Worm (Caenorhabditis elegans) whole organism, dauer: ENCODE measurements around the gene M117.4.

Source experiments
- unc-62 ChIP-seq: sonication (generic microtip); optimal IDR thresholded peaks from 2 replicates; lab custom pipeline; 2017; ENCODE audit warnings: missing biosample characterization, missing genetic modification reagents, missing genetic modification characterization

Gene M117.4

DNA sequence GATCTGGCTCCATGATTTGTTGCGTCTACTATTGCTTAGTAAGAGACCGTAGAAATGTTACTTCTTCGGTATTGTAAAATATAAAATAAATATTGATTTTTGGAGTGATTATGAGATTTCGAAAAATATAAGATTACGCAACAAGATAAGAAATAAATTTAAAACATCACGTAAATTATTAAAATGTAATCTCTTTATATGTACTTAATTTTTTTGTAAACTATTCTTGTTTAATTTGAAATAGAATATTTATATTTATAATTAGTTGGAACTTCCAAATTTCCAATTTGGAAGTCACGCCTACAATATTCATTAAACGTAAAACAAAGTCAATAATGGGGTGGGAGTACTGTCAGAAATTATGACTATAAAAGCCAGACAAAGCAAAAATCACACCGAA lies at the start of gene M117.4:
Gene M117.4, minus strand, starts transcription at position 101 of the 400 bp plus-strand sequence.
- TF ChIP-seq unc-62, result no peak

ce11 chrIV:11882534-11882933 lies 49.2 kb upstream of the M117.4 start:
- TF ChIP-seq unc-62, result no peak

ce11 chrIV:11878249-11878648 lies 44.9 kb upstream of the M117.4 start, which contains the start of gene cutl-27:
Gene cutl-27 (plus strand): TSS chrIV:11878549.
- no peak for TF ChIP-seq unc-62

DNA sequence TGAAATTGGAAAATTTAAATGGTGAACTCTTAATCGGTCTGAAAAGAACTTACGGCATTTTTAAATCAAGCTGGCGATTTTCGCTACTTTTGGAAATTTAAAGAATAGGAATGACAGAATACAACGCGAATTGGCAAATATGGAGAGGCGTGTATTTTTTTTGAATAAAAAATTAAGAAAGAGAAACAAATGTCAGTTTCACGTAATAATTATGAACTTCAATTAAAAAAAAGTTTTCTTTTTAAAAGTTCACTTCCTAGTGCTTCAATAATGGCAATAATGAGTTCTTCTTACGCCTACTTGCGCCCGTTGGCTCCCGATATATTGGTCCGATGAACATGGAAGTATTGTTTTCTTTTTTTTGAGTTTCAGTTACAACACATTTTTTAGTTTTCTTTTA lies 44.3 kb upstream of the M117.4 start, which contains the start of gene pph-2:
Gene pph-2, minus strand, starts transcription at position 101 of the 400 bp plus-strand sequence.
- no peak for TF ChIP-seq unc-62

DNA sequence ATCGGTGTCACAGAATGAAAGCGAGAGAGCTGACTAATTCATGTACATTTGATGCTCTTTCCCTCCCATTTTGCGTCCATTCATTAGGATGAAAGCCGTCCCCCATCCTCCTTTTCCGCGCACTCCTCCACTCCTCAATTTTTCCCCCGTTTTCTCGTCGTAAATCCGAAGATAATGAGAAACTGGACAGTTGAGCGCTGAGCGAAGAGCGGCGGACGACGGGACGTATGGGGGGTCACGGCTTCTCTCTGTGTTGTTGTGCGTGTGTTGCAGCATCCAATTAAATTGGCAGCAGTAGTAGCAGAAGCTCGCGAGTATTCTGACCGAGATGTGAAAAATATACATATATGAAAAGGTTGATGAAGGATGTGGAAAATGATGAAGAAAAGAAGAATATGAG lies 38.5 kb upstream of the M117.4 start:
- no peak for TF ChIP-seq unc-62

DNA sequence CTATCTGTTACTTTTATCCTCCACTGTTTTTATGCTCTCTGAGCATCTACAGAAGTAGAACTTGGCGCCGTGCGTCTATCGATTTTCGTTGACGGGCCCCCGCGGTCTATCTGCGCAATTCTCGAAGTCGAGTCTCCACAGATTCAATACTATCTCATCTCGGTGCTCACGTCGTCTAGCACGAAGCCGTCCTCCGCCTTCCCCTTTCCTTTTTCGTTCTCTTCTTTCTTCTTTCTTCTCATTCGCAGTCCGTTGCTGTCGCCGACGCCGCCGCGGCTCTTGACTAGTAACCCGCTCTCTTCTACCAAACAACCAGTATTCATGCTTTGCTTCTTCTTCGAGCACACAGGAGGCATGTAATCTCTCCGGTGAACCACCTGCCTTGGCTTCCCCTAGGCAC lies 37.7 kb upstream of the M117.4 start:
- TF ChIP-seq unc-62, result no peak

- TF ChIP-seq unc-62, result no peak
These were observed 35.1 kb upstream of the M117.4 start for ce11 chrIV:11868452-11868851.

DNA sequence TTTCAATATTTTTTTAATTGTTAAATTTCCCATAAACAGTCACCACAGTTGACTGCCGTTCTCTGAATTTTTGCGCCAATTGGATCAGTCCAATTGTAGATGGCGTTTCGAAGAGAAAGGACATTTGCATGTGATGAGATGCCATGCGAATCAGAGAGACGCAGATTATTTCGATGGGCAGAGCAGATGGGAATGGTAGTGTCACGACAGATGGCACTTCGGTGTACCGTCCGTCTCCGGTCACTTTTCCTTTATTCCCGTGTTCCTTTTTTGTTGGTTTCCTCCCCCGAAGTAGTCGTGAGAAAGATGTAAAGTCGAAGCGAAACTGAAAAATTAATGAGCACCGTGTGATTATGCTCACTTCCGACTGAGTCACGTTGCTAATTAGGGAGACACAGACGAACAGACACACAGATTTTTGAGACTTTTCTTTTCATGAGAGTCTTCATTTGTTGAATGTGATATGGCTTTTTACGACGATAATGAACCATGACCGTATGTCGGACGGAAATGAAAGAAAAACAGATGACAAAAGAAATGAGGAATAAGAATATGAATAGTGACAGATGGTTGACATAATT lies 34.4 kb upstream of the M117.4 start:
- TF ChIP-seq unc-62, result no peak

- TF ChIP-seq unc-62, result no peak
These were observed 30.9 kb upstream of the M117.4 start, which contains the start of gene trpa-1 for ce11 chrIV:11864226-11864625. Gene trpa-1 (plus strand): TSS chrIV:11864526.

DNA sequence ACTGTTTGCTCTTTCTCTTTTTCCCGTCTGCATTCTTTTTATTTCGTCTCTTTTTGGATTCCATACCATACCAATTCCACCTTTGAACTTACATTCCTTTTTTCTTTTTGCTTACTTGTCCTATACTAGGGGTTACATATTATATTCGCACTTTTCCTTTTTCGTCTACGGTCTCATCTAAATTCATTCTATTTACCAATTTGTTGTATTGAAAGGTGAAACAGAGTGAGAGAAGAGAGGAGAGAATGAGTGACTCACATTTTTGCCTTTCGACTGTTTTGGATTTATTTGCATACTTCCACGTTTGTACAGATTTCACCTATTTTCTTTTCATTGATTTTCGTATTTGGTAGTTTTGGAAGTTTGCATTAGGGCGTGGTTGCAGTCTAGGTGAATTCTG lies 30.1 kb upstream of the M117.4 start:
- TF ChIP-seq unc-62, result no peak

ce11 chrIV:11859995-11860605 lies 26.7 kb upstream of the M117.4 start, which contains the start of gene mob-1:
Gene mob-1 (plus strand): TSS chrIV:11860555.
- TF ChIP-seq unc-62, result no peak

DNA sequence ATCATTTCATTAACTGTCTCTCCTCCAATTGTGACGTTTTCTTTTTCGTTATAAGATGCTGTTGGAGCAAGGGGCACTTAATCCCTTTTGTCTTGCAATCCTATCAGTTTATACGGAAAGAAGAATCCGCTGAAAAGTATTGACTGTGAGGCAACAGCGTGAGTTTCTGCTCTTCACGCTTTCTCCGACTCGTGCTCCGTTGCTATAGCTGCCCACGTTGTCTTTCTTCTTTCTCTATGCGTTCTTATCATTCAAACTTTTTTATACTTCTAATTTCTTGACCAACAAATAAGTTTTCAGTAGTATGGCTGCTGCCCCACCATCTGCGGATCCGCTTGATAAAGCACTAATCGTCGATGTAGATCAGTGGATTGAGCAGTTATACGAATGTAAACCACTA lies 24.8 kb upstream of the M117.4 start, which contains the start of gene let-92:
Gene let-92, plus strand, starts transcription at position 301 of the 400 bp plus-strand sequence.
- TF ChIP-seq unc-62, result no peak

DNA sequence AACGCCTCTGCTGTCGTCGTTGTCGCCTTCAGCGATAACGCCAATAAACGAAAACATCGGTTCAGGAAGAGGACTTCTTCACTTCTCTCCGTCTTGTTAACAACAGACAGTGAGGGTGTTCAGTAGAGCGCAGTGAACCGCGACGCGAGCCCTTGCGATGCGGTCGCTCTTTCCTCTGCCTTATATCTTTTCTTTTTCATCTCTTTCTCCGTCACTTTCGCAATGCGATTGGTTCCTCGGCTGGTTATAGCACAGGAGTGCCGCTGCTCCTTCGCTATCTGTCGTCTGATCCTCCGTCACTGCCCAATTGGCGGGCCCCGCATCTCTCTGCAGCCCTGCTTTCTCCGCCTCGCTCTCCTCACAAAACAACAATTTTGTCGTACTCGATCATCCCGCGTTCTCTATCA lies 23.8 kb upstream of the M117.4 start:
- TF ChIP-seq unc-62, result no peak

ce11 chrIV:11855900-11856660 lies 22.7 kb upstream of the M117.4 start, which contains the start of gene ech-2:
Gene ech-2 (minus strand): TSS chrIV:11856351.
- TF ChIP-seq unc-62, result no peak

- no peak for TF ChIP-seq unc-62
These were observed 22.1 kb upstream of the M117.4 start for ce11 chrIV:11855424-11855823.

DNA sequence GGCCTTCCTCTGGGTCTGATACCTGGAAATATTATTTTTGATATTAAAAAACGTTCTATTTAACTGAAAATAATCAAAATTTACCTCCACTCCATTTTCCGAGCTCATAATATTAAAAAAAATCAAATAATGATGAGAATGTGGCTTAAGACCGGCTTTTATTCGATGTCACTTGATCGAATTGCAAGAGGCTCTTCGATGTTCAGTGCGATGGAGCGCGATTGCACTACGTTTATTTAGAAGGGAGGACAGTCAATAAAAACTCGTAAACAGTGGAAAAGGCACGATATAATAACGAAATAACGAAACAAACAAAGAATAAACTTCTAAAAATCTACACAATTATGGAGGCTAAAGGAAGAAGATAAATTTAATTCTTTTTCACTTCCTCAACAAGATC lies 21.4 kb upstream of the M117.4 start, which contains the start of gene tag-30:
Gene tag-30, minus strand, starts transcription at position 383 of the 400 bp plus-strand sequence.
- TF ChIP-seq unc-62, result no peak

DNA sequence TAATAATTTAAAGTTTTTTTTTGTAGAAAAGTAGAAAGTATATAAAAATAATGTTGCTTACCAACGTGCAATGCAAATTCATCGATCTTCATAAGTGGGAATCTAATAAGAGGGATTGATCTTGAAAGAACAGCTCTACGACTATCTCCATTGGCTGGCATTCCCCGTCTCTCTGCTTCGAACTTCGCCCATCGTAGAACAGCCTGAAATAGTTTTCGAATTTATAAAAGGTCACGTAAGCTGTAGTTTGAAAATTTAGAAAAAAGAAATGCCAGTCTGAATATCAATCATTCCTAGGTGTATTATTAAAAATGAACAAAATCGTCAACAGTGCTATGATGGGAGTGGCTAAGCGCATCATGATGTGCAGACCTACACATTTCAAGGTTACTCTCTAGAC lies 18.5 kb upstream of the M117.4 start, which contains the start of gene F38H4.5:
Gene F38H4.5, plus strand, starts transcription at position 301 of the 400 bp plus-strand sequence.
- no peak for TF ChIP-seq unc-62
